Worm (Caenorhabditis elegans) whole organism, midembryonic: Measurements from ENCODE around the gene npp-18.
A peak's percentile ranks its signal among the peaks of the same experiment; 100 is the strongest.

Source experiments
- T22C8.4 ChIP-seq: fragments of 200-800 bp; sonication (Bioruptor generic); IDR thresholded peaks from 2 replicates; pipeline ENCODE4 v1.3.6; 2022; ENCODE audit warnings: missing genetic modification characterization, missing compliant biosample characterization
- cog-1 ChIP-seq: sonication (generic microtip); optimal IDR thresholded peaks from 2 replicates; lab custom pipeline; 2016; ENCODE audit warnings: missing genetic modification characterization, missing compliant biosample characterization
- flt-1 ChIP-seq: fragments of 200-800 bp; sonication (Bioruptor generic); IDR thresholded peaks from 2 replicates; pipeline ENCODE4 v1.3.6; 2022; ENCODE audit warnings: missing genetic modification characterization, missing compliant biosample characterization
- klf-2 ChIP-seq: fragments of 200-800 bp; sonication (Bioruptor generic); conservative IDR thresholded peaks from 2 replicates; pipeline ENCODE4 v1.3.6; 2022; ENCODE audit warnings: missing genetic modification reagents, missing genetic modification characterization, missing compliant biosample characterization
- med-1 ChIP-seq: sonication (generic microtip); optimal IDR thresholded peaks from 2 replicates; lab custom pipeline; 2017; ENCODE audit warnings: missing genetic modification characterization, mild to moderate bottlenecking, missing compliant biosample characterization, antibody characterized with exemption, missing genetic modification reagents; ENCODE audit not compliant: insufficient read depth
- tab-1 ChIP-seq: fragments of 200-800 bp; sonication (Bioruptor generic); IDR thresholded peaks from 2 replicates; pipeline ENCODE4 v1.3.6; 2022; ENCODE audit warnings: missing genetic modification characterization, missing compliant biosample characterization
- ztf-23 ChIP-seq: fragments of 200-800 bp; sonication (Bioruptor generic); IDR thresholded peaks from 2 replicates; pipeline ENCODE4 v1.3.6; 2022; ENCODE audit warnings: missing genetic modification reagents, missing genetic modification characterization, missing compliant biosample characterization

ce11 chrIII:13268856-13269255, 27.8 kb upstream of the npp-18 start, which contains the start of gene cpf-2:
- TF ChIP-seq klf-2 (GFP tag; lab: Robert Waterston, UW) (0 out of 2 replicates have a peak, but pooled peaks have one; percentile 44), cog-1 (tag; lab: Kevin White, UChicago) (peak; percentile 45), ztf-23 (peak; percentile 83), flt-1 (GFP tag; lab: Robert Waterston, UW) (peak; percentile 88), med-1 (GFP tag; lab: Kevin White, UChicago) (peak; percentile 89), T22C8.4 (peak; percentile 73), tab-1 (GFP tag; lab: Robert Waterston, UW) (peak; percentile 73; the same call in 1 of the 2 replicates)
